Worm (Caenorhabditis elegans) whole organism, young adult: ENCODE measurements around the gene ZC250.4.

Experiments
- B0035.1 ChIP-seq: sonication (generic microtip); optimal IDR thresholded peaks from 2 replicates; lab custom pipeline; 2016; ENCODE audit warnings: missing genetic modification characterization, mild to moderate bottlenecking, missing compliant biosample characterization, missing genotype, missing genetic modification reagents
- F10E7.11 ChIP-seq: sonication (generic microtip); optimal IDR thresholded peaks from 2 replicates; lab custom pipeline; 2017; ENCODE audit warnings: mild to moderate bottlenecking, missing genetic modification characterization, moderate library complexity, missing compliant biosample characterization
- F22D6.2 ChIP-seq: sonication (generic microtip); optimal IDR thresholded peaks from 2 replicates; lab custom pipeline; 2016; ENCODE audit warnings: mild to moderate bottlenecking, missing genetic modification characterization, missing compliant biosample characterization
- F33H1.4 ChIP-seq: fragments of 200-800 bp; sonication (Bioruptor generic); IDR thresholded peaks from 2 replicates; pipeline ENCODE4 v1.3.6; 2022; ENCODE audit warnings: missing genetic modification reagents, missing genetic modification characterization, missing compliant biosample characterization
- F37B4.10 ChIP-seq: fragments of 200-800 bp; sonication (Bioruptor generic); IDR thresholded peaks from 2 replicates; pipeline ENCODE4 v1.3.6; 2022; ENCODE audit warnings: missing genetic modification characterization, missing compliant biosample characterization
- F39B2.1 ChIP-seq: fragments of 200-800 bp; sonication (Bioruptor generic); IDR thresholded peaks from 2 replicates; pipeline ENCODE4 v1.3.6; 2022; ENCODE audit warnings: missing genetic modification reagents, missing genetic modification characterization, missing compliant biosample characterization
- F52B5.7 ChIP-seq: sonication (generic microtip); optimal IDR thresholded peaks from 2 replicates; lab custom pipeline; 2016; ENCODE audit warnings: mild to moderate bottlenecking, missing genetic modification characterization, missing compliant biosample characterization
- F57A8.1 ChIP-seq: fragments of 200-800 bp; sonication (Bioruptor generic); optimal IDR thresholded peaks from 2 replicates; lab custom pipeline; 2018; ENCODE audit warnings: mild to moderate bottlenecking, missing genetic modification characterization, moderate library complexity, missing compliant biosample characterization
- F57C9.4 ChIP-seq: sonication (generic microtip); optimal IDR thresholded peaks from 2 replicates; lab custom pipeline; 2017; ENCODE audit warnings: mild to moderate bottlenecking, missing genetic modification characterization, missing compliant biosample characterization
- Y53G8AR.9 ChIP-seq: fragments of 200-800 bp; sonication (Bioruptor generic); conservative IDR thresholded peaks from 2 replicates; pipeline ENCODE4 v1.3.6; 2022; ENCODE audit warnings: missing genetic modification reagents, missing genetic modification characterization, missing compliant biosample characterization
- akir-1 ChIP-seq: fragments of 200-800 bp; sonication (Bioruptor generic); optimal IDR thresholded peaks from 2 replicates; lab custom pipeline; 2018; ENCODE audit warnings: mild to moderate bottlenecking, missing genetic modification characterization, moderate library complexity, missing compliant biosample characterization
- aptf-3 ChIP-seq: fragments of 200-800 bp; sonication (Bioruptor generic); IDR thresholded peaks from 2 replicates; pipeline ENCODE4 v1.3.6; 2022; ENCODE audit warnings: missing genetic modification characterization, missing compliant biosample characterization
- attf-3 ChIP-seq: fragments of 200-800 bp; sonication (Bioruptor generic); conservative IDR thresholded peaks from 2 replicates; pipeline ENCODE4 v1.3.6; 2022; ENCODE audit warnings: missing genetic modification reagents, missing genetic modification characterization, missing compliant biosample characterization
- attf-6 ChIP-seq: fragments of 200-800 bp; sonication (Bioruptor generic); IDR thresholded peaks from 2 replicates; pipeline ENCODE4 v1.3.6; 2022; ENCODE audit warnings: missing genetic modification reagents, missing genetic modification characterization, missing compliant biosample characterization
- bed-1 ChIP-seq: fragments of 200-800 bp; sonication (Bioruptor generic); IDR thresholded peaks from 2 replicates; pipeline ENCODE4 v1.3.6; 2022; ENCODE audit warnings: missing genetic modification reagents, missing genetic modification characterization, missing compliant biosample characterization
- bed-2 ChIP-seq: fragments of 200-800 bp; sonication (Bioruptor generic); IDR thresholded peaks from 2 replicates; pipeline ENCODE4 v1.3.6; 2022; ENCODE audit warnings: missing genetic modification reagents, missing genetic modification characterization, missing compliant biosample characterization
- ccch-3 ChIP-seq: fragments of 200-800 bp; sonication (Bioruptor generic); optimal IDR thresholded peaks from 2 replicates; lab custom pipeline; 2018; ENCODE audit warnings: mild to moderate bottlenecking, missing genetic modification characterization, missing compliant biosample characterization
- ceh-27 ChIP-seq: fragments of 200-800 bp; sonication (Bioruptor generic); optimal IDR thresholded peaks from 2 replicates; lab custom pipeline; 2018; ENCODE audit warnings: mild to moderate bottlenecking, missing genetic modification characterization, moderate library complexity, missing compliant biosample characterization
- ceh-40 ChIP-seq: fragments of 200-800 bp; sonication (Bioruptor generic); IDR thresholded peaks from 2 replicates; pipeline ENCODE4 v1.3.6; 2022; ENCODE audit warnings: missing genetic modification characterization, missing compliant biosample characterization
- dox-1 ChIP-seq: fragments of 200-800 bp; sonication (Bioruptor generic); IDR thresholded peaks from 2 replicates; pipeline ENCODE4 v1.3.6; 2022; ENCODE audit warnings: missing genetic modification reagents, missing genetic modification characterization, missing compliant biosample characterization
- efl-1 ChIP-seq: fragments of 150-350 bp; optimal IDR thresholded peaks from 2 replicates; lab custom pipeline; 2014; ENCODE audit warnings: missing biosample characterization, missing genetic modification reagents, missing genetic modification characterization
- ets-4 ChIP-seq: fragments of 200-800 bp; sonication (Bioruptor generic); optimal IDR thresholded peaks from 2 replicates; lab custom pipeline; 2018; ENCODE audit warnings: mild to moderate bottlenecking, missing genetic modification characterization, missing compliant biosample characterization
- fkh-3 ChIP-seq: sonication (generic microtip); optimal IDR thresholded peaks from 2 replicates; lab custom pipeline; 2016; ENCODE audit warnings: mild to moderate bottlenecking, missing genetic modification characterization, missing compliant biosample characterization
- him-1 ChIP-seq: sonication (generic microtip); optimal IDR thresholded peaks from 2 replicates; lab custom pipeline; 2016; ENCODE audit warnings: missing genotype, missing genetic modification reagents, missing genetic modification characterization, missing compliant biosample characterization
- hlh-12 ChIP-seq: sonication (generic microtip); optimal IDR thresholded peaks from 2 replicates; lab custom pipeline; 2016; ENCODE audit warnings: missing genetic modification characterization, missing compliant biosample characterization
- hlh-26 ChIP-seq: fragments of 200-800 bp; sonication (Bioruptor generic); conservative IDR thresholded peaks from 2 replicates; pipeline ENCODE4 v1.3.6; 2022; ENCODE audit warnings: missing genetic modification reagents, missing genetic modification characterization, missing compliant biosample characterization
- hmg-1.2 ChIP-seq: fragments of 200-800 bp; sonication (Bioruptor generic); IDR thresholded peaks from 2 replicates; pipeline ENCODE4 v1.3.6; 2022; ENCODE audit warnings: missing genetic modification reagents, missing genetic modification characterization, missing compliant biosample characterization
- hsf-1 ChIP-seq: fragments of 200-800 bp; sonication (Bioruptor generic); IDR thresholded peaks from 2 replicates; pipeline ENCODE4 v1.3.6; 2022; ENCODE audit warnings: missing genetic modification reagents, missing genetic modification characterization, missing compliant biosample characterization
- let-526 ChIP-seq: fragments of 200-800 bp; sonication (Bioruptor generic); IDR thresholded peaks from 2 replicates; pipeline ENCODE4 v1.3.6; 2022; ENCODE audit warnings: missing genetic modification reagents, missing genetic modification characterization, missing compliant biosample characterization
- let-607 ChIP-seq, 2 experiments: fragments of 200-800 bp in 1 of 2; sonication (Bioruptor generic) in 1 of 2; sonication (generic microtip) in 1 of 2; optimal IDR thresholded peaks; 2 replicates each; lab custom pipeline; 2016 to 2018; ENCODE audit warnings: mild to moderate bottlenecking in 2 of 2, missing compliant biosample characterization in 2 of 2, missing genetic modification characterization in 2 of 2, moderate library complexity in 2 of 2, missing genotype in 1 of 2
- lin-54 ChIP-seq: fragments of 200-800 bp; sonication (Bioruptor generic); optimal IDR thresholded peaks from 2 replicates; lab custom pipeline; 2018; ENCODE audit warnings: mild to moderate bottlenecking, missing genetic modification characterization, missing compliant biosample characterization
- lir-1 ChIP-seq: fragments of 200-800 bp; sonication (Bioruptor generic); conservative IDR thresholded peaks from 2 replicates; pipeline ENCODE4 v1.3.6; 2022; ENCODE audit warnings: missing genetic modification reagents, missing genetic modification characterization, missing compliant biosample characterization
- lsy-27 ChIP-seq: sonication (generic microtip); optimal IDR thresholded peaks from 2 replicates; lab custom pipeline; 2017; ENCODE audit warnings: missing genetic modification characterization, mild to moderate bottlenecking, missing compliant biosample characterization, antibody characterized with exemption, missing genotype, borderline replicate concordance; ENCODE audit not compliant: insufficient read depth
- madf-10 ChIP-seq: sonication (generic microtip); optimal IDR thresholded peaks from 2 replicates; lab custom pipeline; 2016; ENCODE audit warnings: mild to moderate bottlenecking, missing genetic modification characterization, missing compliant biosample characterization
- madf-6 ChIP-seq: fragments of 200-800 bp; sonication (Bioruptor generic); IDR thresholded peaks from 2 replicates; pipeline ENCODE4 v1.3.6; 2022; ENCODE audit warnings: missing genetic modification reagents, missing genetic modification characterization, missing compliant biosample characterization
- mcd-1 ChIP-seq: fragments of 200-800 bp; sonication (Bioruptor generic); IDR thresholded peaks from 2 replicates; pipeline ENCODE4 v1.3.6; 2022; ENCODE audit warnings: missing genetic modification reagents, missing genetic modification characterization, missing compliant biosample characterization
- mes-4 ChIP-seq: sonication (generic microtip); optimal IDR thresholded peaks from 2 replicates; lab custom pipeline; 2016; ENCODE audit warnings: missing genotype, missing genetic modification characterization, missing compliant biosample characterization
- pha-4 ChIP-seq: fragments of 150-350 bp; sonication (generic microtip); optimal IDR thresholded peaks from 2 replicates; lab custom pipeline; 2014; ENCODE audit warnings: missing biosample characterization, missing genetic modification reagents, missing genetic modification characterization
- repo-1 ChIP-seq: sonication (generic microtip); optimal IDR thresholded peaks from 2 replicates; lab custom pipeline; 2017; ENCODE audit warnings: mild to moderate bottlenecking, missing genetic modification characterization, missing compliant biosample characterization
- snpc-1.3 ChIP-seq: sonication (generic microtip); optimal IDR thresholded peaks from 2 replicates; lab custom pipeline; 2017; ENCODE audit warnings: missing genetic modification characterization, mild to moderate bottlenecking, missing compliant biosample characterization, antibody characterized with exemption, moderate library complexity, missing genotype, missing genetic modification reagents; ENCODE audit not compliant: insufficient read depth
- sptf-2 ChIP-seq: fragments of 200-800 bp; sonication (Bioruptor generic); optimal IDR thresholded peaks from 2 replicates; lab custom pipeline; 2018; ENCODE audit warnings: mild to moderate bottlenecking, missing genetic modification characterization, missing compliant biosample characterization
- tbp1 ChIP-seq: fragments of 200-800 bp; sonication (Bioruptor generic); optimal IDR thresholded peaks from 2 replicates; lab custom pipeline; 2018; ENCODE audit warnings: mild to moderate bottlenecking, missing genetic modification characterization, missing compliant biosample characterization
- tbx-9 ChIP-seq: sonication (generic microtip); optimal IDR thresholded peaks from 2 replicates; lab custom pipeline; 2016; ENCODE audit warnings: borderline replicate concordance, missing genetic modification characterization, inconsistent platforms, missing compliant biosample characterization
- tlf-1 ChIP-seq: fragments of 200-800 bp; sonication (Bioruptor generic); optimal IDR thresholded peaks from 2 replicates; lab custom pipeline; 2018; ENCODE audit warnings: mild to moderate bottlenecking, missing genetic modification characterization, missing compliant biosample characterization
- unc-130 ChIP-seq: sonication (generic microtip); optimal IDR thresholded peaks from 2 replicates; lab custom pipeline; 2016; ENCODE audit warnings: missing genetic modification reagents, missing genetic modification characterization, missing compliant biosample characterization
- zfh-2 ChIP-seq: fragments of 200-800 bp; sonication (Bioruptor generic); conservative IDR thresholded peaks from 2 replicates; pipeline ENCODE4 v1.3.6; 2022; ENCODE audit warnings: missing genetic modification reagents, missing genetic modification characterization, missing compliant biosample characterization
- ztf-25 ChIP-seq: fragments of 200-800 bp; sonication (Bioruptor generic); IDR thresholded peaks from 2 replicates; pipeline ENCODE4 v1.3.6; 2022; ENCODE audit warnings: missing genetic modification reagents, missing genetic modification characterization, missing compliant biosample characterization
- ztf-6 ChIP-seq: fragments of 200-800 bp; sonication (Bioruptor generic); IDR thresholded peaks from 2 replicates; pipeline ENCODE4 v1.3.6; 2022; ENCODE audit warnings: missing genetic modification reagents, missing genetic modification characterization, missing compliant biosample characterization

ZC250.4 gene

ce11 chrV:5846729-5847128, 33.8 kb upstream of the ZC250.4 start:
- no peak for TF ChIP-seq pha-4 (tag; lab: Kevin White, UChicago)
- TF ChIP-seq akir-1 (GFP tag; lab: Kevin White, UChicago), result no peak
- no peak for TF ChIP-seq him-1 (tag; lab: Kevin White, UChicago)
- TF ChIP-seq attf-3 (GFP tag; lab: Robert Waterston, UW), result no peak
- TF ChIP-seq F10E7.11 (tag; lab: Kevin White, UChicago), result no peak
- no peak for TF ChIP-seq ets-4 (GFP tag; lab: Kevin White, UChicago)
- TF ChIP-seq snpc-1.3, result no peak
- no peak for TF ChIP-seq hlh-26 (GFP tag; lab: Robert Waterston, UW)
- TF ChIP-seq madf-10, result no peak
- no peak for TF ChIP-seq unc-130
- TF ChIP-seq F39B2.1 (GFP tag; lab: Robert Waterston, UW), result no peak
- TF ChIP-seq hmg-1.2 (GFP tag; lab: Robert Waterston, UW), result peak; percentile 19; the same call in 1 of the 2 replicates
- no peak for TF ChIP-seq Y53G8AR.9
- 0 out of 2 replicates have a peak, but pooled peaks have one; percentile 29 for TF ChIP-seq dox-1 (GFP tag; lab: Robert Waterston, UW)

ce11 chrV:5845669-5846189, 32.8 kb upstream of the ZC250.4 start, which contains the start of gene F26F12.3:
TSS of gene F26F12.3 (minus strand) at chrV:5845719.
- no peak for TF ChIP-seq lsy-27
- TF ChIP-seq tbp1 (GFP tag; lab: Kevin White, UChicago), result peak; percentile 42
- no peak for TF ChIP-seq F57A8.1 (GFP tag; lab: Kevin White, UChicago)
- TF ChIP-seq zfh-2 (GFP tag; lab: Robert Waterston, UW), result peak; percentile 93
- TF ChIP-seq let-526 (GFP tag; lab: Robert Waterston, UW), result 0 out of 2 replicates have a peak, but pooled peaks have one; percentile 39
- no peak for TF ChIP-seq fkh-3
- TF ChIP-seq let-607 (tag; optimal IDR thresholded peaks at IDR 0.05; lab: Kevin White, UChicago), result peak in 1 of 2 experiments; percentile 13
- no peak for TF ChIP-seq ceh-40
- TF ChIP-seq tlf-1 (GFP tag; lab: Kevin White, UChicago), result no peak
- TF ChIP-seq lir-1 (GFP tag; lab: Robert Waterston, UW), result peak; percentile 38; the same call in 1 of the 2 replicates
- TF ChIP-seq sptf-2 (GFP tag; lab: Kevin White, UChicago), result no peak
- TF ChIP-seq bed-1 (GFP tag; lab: Robert Waterston, UW), result no peak
- TF ChIP-seq mes-4 (tag; lab: Kevin White, UChicago), result no peak
- TF ChIP-seq ccch-3, result no peak
- peak; percentile 46 for TF ChIP-seq ceh-27 (GFP tag; lab: Kevin White, UChicago)
- TF ChIP-seq tbx-9 (tag; lab: Kevin White, UChicago), result no peak
- peak; percentile 4 for TF ChIP-seq repo-1 (tag; lab: Kevin White, UChicago)
- no peak for TF ChIP-seq hlh-12
- TF ChIP-seq F22D6.2 (tag; lab: Kevin White, UChicago), result peak; percentile 6
- TF ChIP-seq ztf-6 (GFP tag; lab: Robert Waterston, UW), result no peak
- TF ChIP-seq mcd-1 (GFP tag; lab: Robert Waterston, UW), result peak; percentile 50; the same call in 1 of the 2 replicates
- no peak for TF ChIP-seq F37B4.10 (GFP tag; lab: Robert Waterston, UW)
- TF ChIP-seq bed-2 (GFP tag; lab: Robert Waterston, UW), result no peak
- no peak for TF ChIP-seq F57C9.4 (tag; lab: Kevin White, UChicago)
- no peak for TF ChIP-seq hsf-1 (GFP tag; lab: Robert Waterston, UW)
- TF ChIP-seq ztf-25 (GFP tag; lab: Robert Waterston, UW), result no peak
- no peak for TF ChIP-seq aptf-3 (GFP tag; lab: Robert Waterston, UW)
- no peak for TF ChIP-seq efl-1 (GFP tag; lab: Kevin White, UChicago)
- TF ChIP-seq F52B5.7, result no peak
- TF ChIP-seq dox-1 (GFP tag; lab: Robert Waterston, UW), result peak; percentile 81
- no peak for TF ChIP-seq madf-6
- TF ChIP-seq F33H1.4 (GFP tag; lab: Robert Waterston, UW), result no peak
- no peak for TF ChIP-seq attf-6 (GFP tag; lab: Robert Waterston, UW)
- peak; percentile 26 for TF ChIP-seq lin-54 (GFP tag; lab: Kevin White, UChicago)
- TF ChIP-seq F39B2.1 (GFP tag; lab: Robert Waterston, UW), result no peak
- no peak for TF ChIP-seq B0035.1 (tag; lab: Kevin White, UChicago)
